Worm (Caenorhabditis elegans) whole organism, early embryonic: Measurements from ENCODE around the gene srn-1.

Source experiments
- B0310.2 ChIP-seq: sonication (generic microtip); optimal IDR thresholded peaks from 2 replicates; lab custom pipeline; 2016; ENCODE audit warnings: mild to moderate bottlenecking, missing genetic modification characterization, missing compliant biosample characterization
- aly-1 ChIP-seq: sonication (generic microtip); optimal IDR thresholded peaks from 2 replicates; lab custom pipeline; 2016; ENCODE audit warnings: missing genetic modification characterization, missing compliant biosample characterization
- ama-1 ChIP-seq: fragments of 150-350 bp; optimal IDR thresholded peaks from 2 replicates; lab custom pipeline; 2014
- hmbx-1 ChIP-seq: sonication (generic microtip); optimal IDR thresholded peaks from 2 replicates; lab custom pipeline; 2016; ENCODE audit warnings: mild to moderate bottlenecking, missing genetic modification characterization, missing compliant biosample characterization
- scrt-1 ChIP-seq: fragments of 200-800 bp; sonication (Bioruptor generic); IDR thresholded peaks from 2 replicates; pipeline ENCODE4 v1.3.6; 2022; ENCODE audit warnings: missing genetic modification characterization, missing compliant biosample characterization

DNA sequence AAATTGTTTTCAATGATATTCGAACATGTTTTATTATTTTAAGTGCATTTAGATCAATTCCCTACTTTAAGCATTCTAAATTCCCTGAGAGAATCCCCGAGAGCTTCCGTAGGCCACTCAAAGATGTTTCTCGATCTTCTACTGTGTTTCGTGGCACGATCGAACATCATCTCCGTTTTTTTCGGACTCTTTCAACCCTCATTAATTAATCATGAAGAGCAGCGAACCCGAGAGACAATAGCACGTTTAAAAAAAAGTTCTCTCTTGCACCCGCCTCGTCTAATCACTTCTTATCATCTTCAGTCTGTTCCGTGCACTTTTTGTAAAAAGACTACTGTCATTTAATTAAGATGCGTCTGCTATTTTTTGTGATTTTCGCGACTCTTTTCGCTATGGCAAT lies 2.4 kb upstream of the srn-1 start, which contains the start of gene K12B6.11:
- no peak for TF ChIP-seq ama-1 (lab: Kevin White, UChicago)
- TF ChIP-seq hmbx-1 (tag; lab: Kevin White, UChicago) = no peak
- TF ChIP-seq aly-1 (tag; lab: Kevin White, UChicago) = no peak
- TF ChIP-seq scrt-1 = no peak
- no peak for TF ChIP-seq B0310.2 (tag; lab: Kevin White, UChicago)
